Worm (Caenorhabditis elegans): ENCODE data around the gene fbxa-118.

Gene fbxa-118

ce11 chrV:19779220-19779619, 2.1 kb upstream of the fbxa-118 start:
- TF ChIP-seq unc-86 (tag; optimal IDR thresholded peaks at IDR 0.05), result no peak
- TF ChIP-seq sdc-2 (tag; optimal IDR thresholded peaks at IDR 0.05), result no peak
- no peak for TF ChIP-seq hlh-13 (GFP tag; optimal IDR thresholded peaks at IDR 0.05)
- TF ChIP-seq unc-3 (GFP tag; conservative IDR thresholded peaks at IDR 0.05), result no peak
- TF ChIP-seq unc-3 (tag; optimal IDR thresholded peaks at IDR 0.05), result no peak
- no peak for TF ChIP-seq K09A11.1 (tag; optimal IDR thresholded peaks at IDR 0.05; ENCODE audit: insufficient read depth)
- no peak for TF ChIP-seq lin-11 (tag; optimal IDR thresholded peaks at IDR 0.05)
- no peak for TF ChIP-seq ceh-48 (tag; optimal IDR thresholded peaks at IDR 0.05)
- TF ChIP-seq fax-1 (tag; optimal IDR thresholded peaks at IDR 0.05), result no peak
- TF ChIP-seq ets-4 (tag; optimal IDR thresholded peaks at IDR 0.05), result no peak
- TF ChIP-seq T23F11.4 (GFP tag; optimal IDR thresholded peaks at IDR 0.05), result no peak
- no peak for TF ChIP-seq gmeb-2 (tag; optimal IDR thresholded peaks at IDR 0.05)
- TF ChIP-seq eyg-1 (tag; optimal IDR thresholded peaks at IDR 0.05), result no peak
- no peak for TF ChIP-seq fkh-10 (GFP tag; optimal IDR thresholded peaks at IDR 0.05)
- no peak for TF ChIP-seq dve-1 (tag; optimal IDR thresholded peaks at IDR 0.05)
- TF ChIP-seq nhr-232 (tag; optimal IDR thresholded peaks at IDR 0.05), result no peak

ce11 chrV:19778608-19779007, 1.5 kb upstream of the fbxa-118 start, which contains the start of gene fbxa-194:
TSS of gene fbxa-194 (minus strand) at chrV:19778708.
- TF ChIP-seq elt-2 (tag; optimal IDR thresholded peaks at IDR 0.05), result no peak
- no peak for TF ChIP-seq sox-2 (GFP tag; IDR thresholded peaks at IDR 0.05)
- TF ChIP-seq K09A11.1 (tag; optimal IDR thresholded peaks at IDR 0.05; ENCODE audit: insufficient read depth), result no peak
- TF ChIP-seq ceh-18 (tag; optimal IDR thresholded peaks at IDR 0.05), result no peak
- no peak for TF ChIP-seq fax-1 (tag; optimal IDR thresholded peaks at IDR 0.05)
- no peak for TF ChIP-seq sox-4 (tag; optimal IDR thresholded peaks at IDR 0.05)
- TF ChIP-seq ceh-6 (GFP tag; optimal IDR thresholded peaks at IDR 0.05), result no peak
- TF ChIP-seq K02D7.2 (tag; optimal IDR thresholded peaks at IDR 0.05), result no peak
- TF ChIP-seq C08G9.2 (tag; optimal IDR thresholded peaks at IDR 0.05), result no peak
- no peak for TF ChIP-seq unc-42 (tag; optimal IDR thresholded peaks at IDR 0.05)
- TF ChIP-seq eyg-1 (tag; optimal IDR thresholded peaks at IDR 0.05), result no peak
- no peak for TF ChIP-seq tbx-7 (tag; optimal IDR thresholded peaks at IDR 0.05)

ce11 chrV:19771660-19772059, 5.5 kb downstream of the fbxa-118 start, which contains the start of gene M162.15:
TSS of gene M162.15 (minus strand) at chrV:19771760.
- TF ChIP-seq ceh-31 (tag; optimal IDR thresholded peaks at IDR 0.05), result no peak
- no peak for TF ChIP-seq hlh-13 (GFP tag; optimal IDR thresholded peaks at IDR 0.05)
- TF ChIP-seq tbx-7 (tag; optimal IDR thresholded peaks at IDR 0.05), result no peak
- TF ChIP-seq pax-1 (tag; optimal IDR thresholded peaks at IDR 0.05), result no peak
- TF ChIP-seq unc-55 (GFP tag; optimal IDR thresholded peaks at IDR 0.05), result no peak
- no peak for TF ChIP-seq hlh-6 (tag; optimal IDR thresholded peaks at IDR 0.05)
- no peak for TF ChIP-seq fkh-6 (tag; optimal IDR thresholded peaks at IDR 0.05)
- no peak for TF ChIP-seq fax-1 (tag; optimal IDR thresholded peaks at IDR 0.05)
- no peak for TF ChIP-seq unc-3 (GFP tag; conservative IDR thresholded peaks at IDR 0.05)
- no peak for TF ChIP-seq unc-3 (tag; optimal IDR thresholded peaks at IDR 0.05)
- TF ChIP-seq tbx-2 (tag; optimal IDR thresholded peaks at IDR 0.05), result no peak
- no peak for TF ChIP-seq odd-2 (tag; optimal IDR thresholded peaks at IDR 0.05)
- no peak for TF ChIP-seq C08G9.2 (tag; optimal IDR thresholded peaks at IDR 0.05)
- no peak for TF ChIP-seq madf-2 (tag; optimal IDR thresholded peaks at IDR 0.05)
- no peak for TF ChIP-seq pqm-1 (tag; optimal IDR thresholded peaks at IDR 0.05)

- peak; percentile 77 for TF ChIP-seq nfya-1 (tag; optimal IDR thresholded peaks at IDR 0.05)
- TF ChIP-seq unc-42 (tag; optimal IDR thresholded peaks at IDR 0.05), result no peak
These were observed 9.4 kb downstream of the fbxa-118 start for ce11 chrV:19767719-19768118.

ce11 chrV:19760751-19761150, 16.4 kb downstream of the fbxa-118 start, which contains the start of gene M162.5:
TSS of gene M162.5 (plus strand) at chrV:19761051.
- no peak for TF ChIP-seq fax-1 (tag; optimal IDR thresholded peaks at IDR 0.05)
- no peak for TF ChIP-seq fkh-6 (tag; optimal IDR thresholded peaks at IDR 0.05)
